Worm (Caenorhabditis elegans): ENCODE data around the gene Y75B7AR.1.

Y75B7AR.1 gene

ce11 chrV:1342712-1343111 is 50.1 kb downstream of the Y75B7AR.1 start:
- TF ChIP-seq fkh-4 (tag; optimal IDR thresholded peaks at IDR 0.05; ENCODE audit: borderline replicate concordance) = no peak
- peak; percentile 72 for TF ChIP-seq lin-14 (GFP tag; optimal IDR thresholded peaks at IDR 0.05)

DNA sequence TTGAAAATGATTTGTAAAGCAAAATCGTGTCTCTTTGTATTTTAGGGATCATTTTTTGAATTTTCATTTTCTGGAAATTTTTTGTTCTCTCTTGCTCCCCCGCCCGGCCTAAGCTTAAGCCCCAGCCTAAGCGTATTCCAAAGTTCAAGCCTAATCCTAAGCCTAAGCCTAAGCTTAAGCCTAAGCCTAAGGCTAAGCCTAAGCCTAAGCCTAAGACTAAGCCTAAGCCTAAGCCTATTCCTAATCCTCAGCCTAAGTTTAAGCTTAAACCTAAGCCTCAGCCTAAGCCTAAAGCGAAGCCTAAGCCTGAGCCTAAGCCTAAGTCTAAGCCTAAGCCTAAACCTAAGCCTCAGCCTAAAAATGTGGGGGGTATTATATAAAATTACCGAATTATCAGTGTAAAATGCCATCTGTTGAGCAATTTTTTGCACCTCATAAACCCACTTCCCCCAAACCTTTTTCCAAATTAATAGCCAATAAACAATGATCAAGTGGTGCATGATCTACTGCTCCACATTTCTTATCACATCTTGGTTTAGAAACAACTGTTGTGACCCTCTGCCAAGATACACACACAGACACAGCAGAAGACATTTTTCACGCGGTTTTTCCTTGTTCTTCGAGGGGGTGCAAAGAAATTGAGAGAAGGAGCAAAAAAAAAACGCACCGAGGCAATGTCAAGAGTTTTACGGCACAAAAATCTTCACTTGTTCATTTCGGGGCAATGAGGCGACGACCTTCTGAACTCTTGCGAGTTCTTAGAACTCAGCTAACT is 51.3 kb downstream of the Y75B7AR.1 start:
- TF ChIP-seq fkh-8 (tag; optimal IDR thresholded peaks at IDR 0.05) = no peak
- no peak for TF ChIP-seq lsy-2 (tag; optimal IDR thresholded peaks at IDR 0.05)
- no peak for TF ChIP-seq lin-13 (GFP tag; optimal IDR thresholded peaks at IDR 0.05)
- TF ChIP-seq unc-30 (tag; optimal IDR thresholded peaks at IDR 0.05) = no peak
- TF ChIP-seq lir-3 (tag; optimal IDR thresholded peaks at IDR 0.05; ENCODE audit: poor library complexity) = no peak
- no peak for TF ChIP-seq egl-27 (tag; optimal IDR thresholded peaks at IDR 0.05)
- TF ChIP-seq aly-2 (tag; optimal IDR thresholded peaks at IDR 0.05) = no peak
- TF ChIP-seq ama-1 (optimal IDR thresholded peaks at IDR 0.05) = no peak
- TF ChIP-seq nhr-12 (tag; optimal IDR thresholded peaks at IDR 0.05) = no peak
- no peak for TF ChIP-seq nhr-90 (tag; optimal IDR thresholded peaks at IDR 0.05; ENCODE audit: poor library complexity)
- peak; percentile 3 for TF ChIP-seq snu-23 (GFP tag; optimal IDR thresholded peaks at IDR 0.05)
- no peak for TF ChIP-seq Y116A8C.19 (tag; optimal IDR thresholded peaks at IDR 0.05; ENCODE audit: borderline replicate concordance)
- TF ChIP-seq pax-3 (tag; optimal IDR thresholded peaks at IDR 0.05) = no peak
- TF ChIP-seq elt-3 (tag; optimal IDR thresholded peaks at IDR 0.05) = no peak
- no peak for TF ChIP-seq mdl-1 (tag; optimal IDR thresholded peaks at IDR 0.05)
- no peak for TF ChIP-seq hlh-4 (tag; optimal IDR thresholded peaks at IDR 0.05)
- TF ChIP-seq nhr-19 (GFP tag; conservative IDR thresholded peaks at IDR 0.05) = no peak; the same call in 1 of the 2 replicates
- peak; percentile 27 for TF ChIP-seq pag-3 (tag; optimal IDR thresholded peaks at IDR 0.05; ENCODE audit: borderline replicate concordance, insufficient read depth)
- TF ChIP-seq ztf-11 (tag; optimal IDR thresholded peaks at IDR 0.05) = no peak
- no peak for TF ChIP-seq ceh-82 (tag; optimal IDR thresholded peaks at IDR 0.05)
- no peak for TF ChIP-seq zag-1 (tag; optimal IDR thresholded peaks at IDR 0.05)
- TF ChIP-seq zip-4 (GFP tag; optimal IDR thresholded peaks at IDR 0.05) = no peak
- TF ChIP-seq lin-35 (GFP tag; optimal IDR thresholded peaks at IDR 0.05) = no peak
- no peak for TF ChIP-seq ces-1 (GFP tag; optimal IDR thresholded peaks at IDR 0.05)
- no peak for TF ChIP-seq nhr-85 (tag)
- TF ChIP-seq C04F5.9 (tag; optimal IDR thresholded peaks at IDR 0.05) = no peak
- TF ChIP-seq nhr-20 (tag; optimal IDR thresholded peaks at IDR 0.05) = no peak
- TF ChIP-seq nhr-77 (tag; optimal IDR thresholded peaks at IDR 0.05) = no peak
- TF ChIP-seq nhr-76 (tag; optimal IDR thresholded peaks at IDR 0.05) = no peak
- no peak for TF ChIP-seq grh-1 (GFP tag; IDR thresholded peaks at IDR 0.05)
- TF ChIP-seq unc-62 (GFP tag; optimal IDR thresholded peaks at IDR 0.05) = no peak
- TF ChIP-seq nhr-71 (tag; optimal IDR thresholded peaks at IDR 0.05) = peak; percentile 36
- TF ChIP-seq efl-1 (optimal IDR thresholded peaks at IDR 0.05) = no peak
- peak in 1 of 2 experiments; percentile 75 for TF ChIP-seq efl-1 (GFP tag; optimal IDR thresholded peaks at IDR 0.05 in 1 of 2)
- TF ChIP-seq jun-1 (tag; optimal IDR thresholded peaks at IDR 0.05) = no peak
- no peak for TF ChIP-seq unc-86 (tag; optimal IDR thresholded peaks at IDR 0.05)
- peak; percentile 57 for TF ChIP-seq rnt-1 (tag; optimal IDR thresholded peaks at IDR 0.05)
- no peak for TF ChIP-seq ceh-90 (tag; optimal IDR thresholded peaks at IDR 0.05)
- no peak for TF ChIP-seq unc-98 (GFP tag; IDR thresholded peaks at IDR 0.05)
- no peak for TF ChIP-seq xbp-1 (tag; optimal IDR thresholded peaks at IDR 0.05)
- no peak for TF ChIP-seq C16A3.4 (tag; optimal IDR thresholded peaks at IDR 0.05)
- no peak for TF ChIP-seq nhr-11 (tag; optimal IDR thresholded peaks at IDR 0.05)
- TF ChIP-seq sptf-1 (tag; optimal IDR thresholded peaks at IDR 0.05) = no peak
- TF ChIP-seq sox-4 (tag; optimal IDR thresholded peaks at IDR 0.05) = no peak
- no peak for TF ChIP-seq dsc-1 (tag; optimal IDR thresholded peaks at IDR 0.05)
- TF ChIP-seq mab-9 (GFP tag; IDR thresholded peaks at IDR 0.05) = no peak
- TF ChIP-seq tbx-2 (tag; optimal IDR thresholded peaks at IDR 0.05) = no peak
- TF ChIP-seq isw-1 (GFP tag; IDR thresholded peaks at IDR 0.05) = no peak
- no peak for TF ChIP-seq skn-1 (tag; optimal IDR thresholded peaks at IDR 0.05)
